Worm (Caenorhabditis elegans): ENCODE results near the gene mrps-31.
A peak's percentile ranks its signal among the peaks of the same experiment; 100 is the strongest.

The mrps-31 gene

DNA sequence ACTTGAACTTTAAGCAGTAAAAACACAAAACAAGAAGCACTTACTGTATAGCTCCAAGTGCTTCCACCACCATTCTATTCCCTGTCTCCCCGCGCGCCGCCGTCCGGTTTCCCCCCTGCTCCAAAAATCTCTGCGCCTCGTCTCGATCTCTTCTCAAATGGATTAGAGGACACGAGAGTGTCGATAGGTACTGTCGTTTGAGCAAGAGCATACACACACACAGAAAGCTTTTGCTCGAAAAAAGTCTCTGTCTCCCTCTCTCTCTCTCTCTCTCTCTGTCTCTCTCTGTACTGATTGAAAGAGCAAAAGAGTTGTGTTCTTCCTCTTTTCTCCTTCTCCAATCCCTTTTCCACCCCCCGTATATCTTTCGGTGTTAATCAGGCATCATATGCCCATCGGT lies 24.5 kb downstream of the mrps-31 start:
- TF ChIP-seq ceh-48 (tag; optimal IDR thresholded peaks at IDR 0.05) (no peak), syd-9 (tag; optimal IDR thresholded peaks at IDR 0.05) (no peak), T23F11.4 (GFP tag; optimal IDR thresholded peaks at IDR 0.05) (peak; percentile 32), ceh-2 (tag; optimal IDR thresholded peaks at IDR 0.05) (peak; percentile 17), ceh-31 (tag; optimal IDR thresholded peaks at IDR 0.05) (peak; percentile 12), F13H6.1 (tag; optimal IDR thresholded peaks at IDR 0.05) (no peak), ref-2 (tag; optimal IDR thresholded peaks at IDR 0.05) (no peak)

DNA sequence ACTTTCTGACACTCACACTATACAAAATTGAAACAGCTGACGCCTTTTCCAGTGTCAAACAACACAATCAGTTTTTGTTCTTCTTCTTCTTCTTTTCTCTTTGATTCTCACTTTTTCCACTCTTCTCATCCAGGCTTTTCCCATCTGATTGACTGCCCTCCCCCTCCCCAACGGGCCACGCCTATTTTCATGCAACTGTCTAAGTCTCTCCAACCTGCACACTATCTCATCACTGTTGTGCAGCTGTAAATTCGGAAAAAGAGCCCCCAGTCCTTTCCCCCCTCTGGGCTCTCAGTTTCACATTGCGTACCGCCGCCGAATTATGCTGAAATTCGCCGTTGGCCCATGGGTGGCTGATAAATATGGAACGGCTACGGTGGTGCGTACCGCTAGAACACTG lies 28.9 kb downstream of the mrps-31 start:
- TF ChIP-seq ref-2 (tag; optimal IDR thresholded peaks at IDR 0.05) (peak; percentile 21), ztf-16 (tag; optimal IDR thresholded peaks at IDR 0.05) (no peak), gmeb-2 (tag; optimal IDR thresholded peaks at IDR 0.05) (no peak), unc-42 (tag; optimal IDR thresholded peaks at IDR 0.05) (peak; percentile 8), ceh-18 (tag; optimal IDR thresholded peaks at IDR 0.05) (peak; percentile 67), mec-3 (tag; optimal IDR thresholded peaks at IDR 0.05; ENCODE audit: borderline replicate concordance) (peak; percentile 7), unc-55 (GFP tag; optimal IDR thresholded peaks at IDR 0.05) (peak; percentile 79), fkh-6 (tag; optimal IDR thresholded peaks at IDR 0.05) (peak; percentile 18), nfya-1 (tag; optimal IDR thresholded peaks at IDR 0.05) (peak; percentile 15), ceh-14 (tag; optimal IDR thresholded peaks at IDR 0.05) (peak; percentile 4), fax-1 (tag; optimal IDR thresholded peaks at IDR 0.05) (no peak), tbx-7 (tag; optimal IDR thresholded peaks at IDR 0.05) (no peak)

DNA sequence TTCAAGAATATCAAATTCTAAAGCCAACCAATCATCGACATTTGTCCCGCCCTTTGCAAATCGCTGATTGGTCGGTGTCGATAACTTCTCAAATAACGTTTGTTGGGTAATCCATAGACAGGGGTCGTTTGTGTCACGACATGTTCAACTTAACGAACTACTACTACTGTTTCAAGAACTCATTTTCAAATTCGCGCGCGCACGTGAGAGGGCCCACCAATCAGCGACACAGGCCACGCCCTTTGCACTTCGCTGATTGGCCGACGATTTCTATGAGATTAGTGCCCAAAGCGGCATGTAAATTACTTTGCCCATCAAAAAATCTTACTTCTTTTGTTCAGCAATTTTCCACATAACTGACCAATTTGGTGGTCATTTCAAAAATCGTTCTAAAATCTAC lies 35.5 kb downstream of the mrps-31 start:
- peak; percentile 84 for TF ChIP-seq nfya-1 (tag; optimal IDR thresholded peaks at IDR 0.05)
- no peak for TF ChIP-seq unc-86 (tag; optimal IDR thresholded peaks at IDR 0.05)

DNA sequence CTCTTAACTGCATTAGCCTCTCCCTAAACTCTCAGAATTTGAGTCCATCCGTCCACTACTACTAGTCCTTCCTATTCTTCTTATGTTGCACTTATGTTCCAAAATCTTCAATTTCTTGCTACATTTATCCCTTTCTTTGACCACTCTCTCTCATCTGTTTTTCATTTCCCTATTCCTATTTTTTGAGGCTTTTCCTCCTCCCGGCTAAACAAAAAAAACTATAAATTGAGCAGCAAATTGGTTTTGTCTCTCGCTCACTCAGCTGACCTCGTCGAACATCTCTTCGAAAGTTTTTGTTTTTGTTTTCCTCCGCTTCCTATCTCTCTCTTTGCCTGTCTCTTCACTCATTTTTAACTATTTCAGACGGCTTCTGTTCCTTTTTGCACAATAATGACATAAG lies 39.8 kb downstream of the mrps-31 start, which contains the start of gene ptp-1:
TSS of gene ptp-1 (plus strand) at position 358 of the 400 bp plus-strand sequence.
- TF ChIP-seq T23F11.4 (GFP tag; optimal IDR thresholded peaks at IDR 0.05) (no peak), unc-42 (tag; optimal IDR thresholded peaks at IDR 0.05) (peak; percentile 30)

DNA sequence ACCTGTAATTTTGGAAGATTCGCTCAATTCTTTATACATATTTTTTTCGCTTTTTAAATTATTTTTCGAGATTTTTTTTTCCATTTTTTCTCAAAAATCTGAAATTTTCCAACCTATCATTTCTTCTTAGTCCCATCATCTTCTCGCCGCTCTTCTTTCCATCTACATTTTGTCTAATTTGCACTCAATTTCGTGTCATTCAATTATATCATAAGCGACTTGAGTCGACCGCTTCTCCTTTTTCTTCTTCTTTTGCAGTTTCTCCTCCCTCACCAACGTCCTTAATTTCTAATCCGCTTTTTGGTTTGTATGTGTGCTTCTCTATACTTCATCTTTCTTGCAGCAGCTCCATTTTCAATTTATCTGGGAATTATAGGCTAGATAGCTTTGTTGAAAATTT lies 42.0 kb downstream of the mrps-31 start:
- TF ChIP-seq npax-4 (tag; optimal IDR thresholded peaks at IDR 0.05): no peak
- peak; percentile 73 for TF ChIP-seq unc-42 (tag; optimal IDR thresholded peaks at IDR 0.05)

DNA sequence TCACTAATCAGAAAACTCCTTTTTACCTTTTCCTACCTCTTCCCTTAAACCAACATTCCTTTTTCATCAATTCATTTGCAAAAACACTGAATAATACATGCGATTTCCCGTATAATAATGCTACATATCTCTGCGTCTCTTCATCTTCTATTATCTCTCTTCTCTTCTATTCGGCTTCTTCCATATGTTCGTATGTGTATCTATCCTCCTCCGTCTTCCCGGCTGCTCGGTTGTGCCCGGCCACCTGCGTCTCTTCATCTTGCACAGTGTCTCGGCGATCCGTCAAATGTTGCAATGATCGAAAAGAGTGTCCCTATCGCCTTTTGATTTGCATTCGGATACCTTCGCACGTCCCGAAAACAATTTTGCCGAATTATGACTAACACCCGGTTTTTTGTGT lies 46.8 kb downstream of the mrps-31 start:
- peak; percentile 6 for TF ChIP-seq nfya-1 (tag; optimal IDR thresholded peaks at IDR 0.05)
- TF ChIP-seq lim-6 (tag; optimal IDR thresholded peaks at IDR 0.05): no peak
- no peak for TF ChIP-seq che-1 (tag; optimal IDR thresholded peaks at IDR 0.05)
- TF ChIP-seq ceh-19 (GFP tag; optimal IDR thresholded peaks at IDR 0.05): no peak
- TF ChIP-seq syd-9 (tag; optimal IDR thresholded peaks at IDR 0.05): no peak
- no peak for TF ChIP-seq hlh-6 (tag; optimal IDR thresholded peaks at IDR 0.05)
- TF ChIP-seq ceh-48 (tag; optimal IDR thresholded peaks at IDR 0.05): no peak
- TF ChIP-seq sox-4 (tag; optimal IDR thresholded peaks at IDR 0.05): no peak
- no peak for TF ChIP-seq nhr-11 (tag; optimal IDR thresholded peaks at IDR 0.05)
- no peak for TF ChIP-seq fkh-6 (tag; optimal IDR thresholded peaks at IDR 0.05)
- no peak for TF ChIP-seq ceh-45 (GFP tag; IDR thresholded peaks at IDR 0.05)
- no peak for TF ChIP-seq pha-4 (tag; optimal IDR thresholded peaks at IDR 0.05)
- no peak for TF ChIP-seq madf-2 (tag; optimal IDR thresholded peaks at IDR 0.05)
- TF ChIP-seq ceh-9 (tag; optimal IDR thresholded peaks at IDR 0.05): no peak
- TF ChIP-seq ets-4 (tag; optimal IDR thresholded peaks at IDR 0.05): no peak
- TF ChIP-seq ceh-31 (tag; optimal IDR thresholded peaks at IDR 0.05): peak; percentile 1
- TF ChIP-seq ceh-18 (tag; optimal IDR thresholded peaks at IDR 0.05): peak; percentile 3
- no peak for TF ChIP-seq zip-5 (tag; optimal IDR thresholded peaks at IDR 0.05)
- no peak for TF ChIP-seq sox-2 (GFP tag; IDR thresholded peaks at IDR 0.05)
- TF ChIP-seq ceh-6 (GFP tag; optimal IDR thresholded peaks at IDR 0.05): no peak
- no peak for TF ChIP-seq pros-1 (tag; optimal IDR thresholded peaks at IDR 0.05)
- no peak for TF ChIP-seq ceh-22 (tag; optimal IDR thresholded peaks at IDR 0.05)
- TF ChIP-seq C08G9.2 (tag; optimal IDR thresholded peaks at IDR 0.05): no peak
- TF ChIP-seq C38D4.7 (GFP tag; optimal IDR thresholded peaks at IDR 0.05): no peak
- TF ChIP-seq fax-1 (tag; optimal IDR thresholded peaks at IDR 0.05): no peak
- TF ChIP-seq unc-3 (GFP tag; conservative IDR thresholded peaks at IDR 0.05): no peak
- TF ChIP-seq unc-3 (tag; optimal IDR thresholded peaks at IDR 0.05): no peak
- TF ChIP-seq gmeb-2 (tag; optimal IDR thresholded peaks at IDR 0.05): no peak
- peak; percentile 8 for TF ChIP-seq pha-2 (tag; optimal IDR thresholded peaks at IDR 0.05)
- no peak for TF ChIP-seq tbx-7 (tag; optimal IDR thresholded peaks at IDR 0.05)
- no peak for TF ChIP-seq unc-86 (tag; optimal IDR thresholded peaks at IDR 0.05)
- TF ChIP-seq F13H6.1 (tag; optimal IDR thresholded peaks at IDR 0.05): no peak
- TF ChIP-seq T23F11.4 (GFP tag; optimal IDR thresholded peaks at IDR 0.05): no peak
- peak; percentile 64 for TF ChIP-seq ceh-34 (tag; optimal IDR thresholded peaks at IDR 0.05)

All from whole organism, late embryonic.